Fruit fly (Drosophila melanogaster): ENCODE data around the gene Ugt35B1.

The Ugt35B1 gene

dm6 chr3R:11175308-11175707 is 5.3 kb upstream of the Ugt35B1 start, which contains the start of the genes Ugt304A1 and Ugt303A1:
Gene Ugt304A1, minus strand, starts transcription at chr3R:11175408.
Gene Ugt303A1, plus strand, starts transcription at chr3R:11175529.
- TF ChIP-seq cnc (optimal IDR thresholded peaks at IDR 0.05) (no peak), Hr96 (GFP tag; optimal IDR thresholded peaks at IDR 0.05) (no peak), CG33017 (tag; optimal IDR thresholded peaks at IDR 0.05) (no peak), cic (GFP tag; optimal IDR thresholded peaks at IDR 0.05) (peak; percentile 18)

dm6 chr3R:11173169-11173506 is 3.1 kb upstream of the Ugt35B1 start:
- TF ChIP-seq toe (GFP tag; optimal IDR thresholded peaks at IDR 0.05): no peak
- no peak for TF ChIP-seq Mnt (GFP tag; optimal IDR thresholded peaks at IDR 0.05)
- no peak for TF ChIP-seq cnc (optimal IDR thresholded peaks at IDR 0.05)
- TF ChIP-seq CG12768 (GFP tag; optimal IDR thresholded peaks at IDR 0.05): peak; percentile 42
- no peak for TF ChIP-seq CG5204 (GFP tag; optimal IDR thresholded peaks at IDR 0.05)
- TF ChIP-seq CG33017 (tag; optimal IDR thresholded peaks at IDR 0.05): peak; percentile 67
- no peak for TF ChIP-seq pad (GFP tag; optimal IDR thresholded peaks at IDR 0.05)
- peak; percentile 51 for TF ChIP-seq CG11617 (GFP tag; optimal IDR thresholded peaks at IDR 0.05)
- no peak for TF ChIP-seq CG1620 (GFP tag; optimal IDR thresholded peaks at IDR 0.05)
- no peak for TF ChIP-seq Hr96 (GFP tag; optimal IDR thresholded peaks at IDR 0.05)
- TF ChIP-seq Clk (GFP tag; optimal IDR thresholded peaks at IDR 0.05): no peak
- peak; percentile 14 for TF ChIP-seq tj (GFP tag; optimal IDR thresholded peaks at IDR 0.05)
- TF ChIP-seq cic (GFP tag; optimal IDR thresholded peaks at IDR 0.05): peak; percentile 74
- no peak for TF ChIP-seq Crg-1 (GFP tag; optimal IDR thresholded peaks at IDR 0.05)
- peak; percentile 58 for TF ChIP-seq kay (GFP tag; ENCODE audit: borderline replicate concordance)
- TF ChIP-seq ovo (GFP tag; optimal IDR thresholded peaks at IDR 0.05): no peak
- TF ChIP-seq CG14711 (tag; optimal IDR thresholded peaks at IDR 0.05): peak; percentile 45
- TF ChIP-seq CG7045 (GFP tag; optimal IDR thresholded peaks at IDR 0.05): peak; percentile 59
- TF ChIP-seq CG7101 (tag; optimal IDR thresholded peaks at IDR 0.05): peak; percentile 32

dm6 chr3R:11172460-11173168 is 2.6 kb upstream of the Ugt35B1 start, which contains the start of gene Ugt35A1:
Gene Ugt35A1, minus strand, starts transcription at chr3R:11172664.
- TF ChIP-seq pad (GFP tag; optimal IDR thresholded peaks at IDR 0.05): no peak
- TF ChIP-seq CG12768 (GFP tag; optimal IDR thresholded peaks at IDR 0.05): peak; percentile 3
- TF ChIP-seq CG11617 (GFP tag; optimal IDR thresholded peaks at IDR 0.05): no peak
- peak; percentile 92 for TF ChIP-seq kay (GFP tag; ENCODE audit: borderline replicate concordance)
- TF ChIP-seq CG5204 (GFP tag; optimal IDR thresholded peaks at IDR 0.05): no peak
- TF ChIP-seq tj (GFP tag; optimal IDR thresholded peaks at IDR 0.05): no peak
- no peak for TF ChIP-seq bab1 (GFP tag; optimal IDR thresholded peaks at IDR 0.05)

- TF ChIP-seq Mnt (GFP tag; optimal IDR thresholded peaks at IDR 0.05): no peak
- no peak for TF ChIP-seq CG33017 (tag; optimal IDR thresholded peaks at IDR 0.05)
- TF ChIP-seq CG7045 (GFP tag; optimal IDR thresholded peaks at IDR 0.05): no peak
- no peak for TF ChIP-seq CG11617 (GFP tag; optimal IDR thresholded peaks at IDR 0.05)
- TF ChIP-seq ovo (GFP tag; optimal IDR thresholded peaks at IDR 0.05): no peak
- no peak for TF ChIP-seq pad (GFP tag; optimal IDR thresholded peaks at IDR 0.05)
- no peak for TF ChIP-seq CG7101 (tag; optimal IDR thresholded peaks at IDR 0.05)
- no peak for TF ChIP-seq cic (GFP tag; optimal IDR thresholded peaks at IDR 0.05)
- TF ChIP-seq cnc (optimal IDR thresholded peaks at IDR 0.05): no peak
- TF ChIP-seq bab1 (GFP tag; optimal IDR thresholded peaks at IDR 0.05): no peak
- TF ChIP-seq Clk (GFP tag; optimal IDR thresholded peaks at IDR 0.05): no peak
Observed at dm6 chr3R:11167931-11168465, 2.0 kb downstream of the Ugt35B1 start, which contains the start of gene Ugt35E2. Gene Ugt35E2, minus strand, starts transcription at chr3R:11167981.

dm6 chr3R:11165974-11166373 is 4.1 kb downstream of the Ugt35B1 start, which contains the start of gene Ugt35E1:
Gene Ugt35E1, minus strand, starts transcription at chr3R:11166074.
- TF ChIP-seq CG7101 (tag; optimal IDR thresholded peaks at IDR 0.05): no peak
- no peak for TF ChIP-seq CG5204 (GFP tag; optimal IDR thresholded peaks at IDR 0.05)
- no peak for TF ChIP-seq ovo (GFP tag; optimal IDR thresholded peaks at IDR 0.05)
- no peak for TF ChIP-seq kay (GFP tag; ENCODE audit: borderline replicate concordance)
- no peak for TF ChIP-seq pad (GFP tag; optimal IDR thresholded peaks at IDR 0.05)
- no peak for TF ChIP-seq CG14711 (tag; optimal IDR thresholded peaks at IDR 0.05)
- TF ChIP-seq CG11617 (GFP tag; optimal IDR thresholded peaks at IDR 0.05): no peak
- no peak for TF ChIP-seq Crg-1 (GFP tag; optimal IDR thresholded peaks at IDR 0.05)
- no peak for TF ChIP-seq CG1620 (GFP tag; optimal IDR thresholded peaks at IDR 0.05)
- no peak for TF ChIP-seq cic (GFP tag; optimal IDR thresholded peaks at IDR 0.05)
- TF ChIP-seq CG7045 (GFP tag; optimal IDR thresholded peaks at IDR 0.05): no peak
- no peak for TF ChIP-seq CG33017 (tag; optimal IDR thresholded peaks at IDR 0.05)

- TF ChIP-seq CG33017 (tag; optimal IDR thresholded peaks at IDR 0.05): no peak
- TF ChIP-seq Clk (GFP tag; optimal IDR thresholded peaks at IDR 0.05): no peak
- no peak for TF ChIP-seq bab1 (GFP tag; optimal IDR thresholded peaks at IDR 0.05)
- no peak for TF ChIP-seq CG7101 (tag; optimal IDR thresholded peaks at IDR 0.05)
- TF ChIP-seq ovo (GFP tag; optimal IDR thresholded peaks at IDR 0.05): no peak
- TF ChIP-seq CG7045 (GFP tag; optimal IDR thresholded peaks at IDR 0.05): no peak
- TF ChIP-seq cnc (optimal IDR thresholded peaks at IDR 0.05): no peak
- no peak for TF ChIP-seq kay (GFP tag; ENCODE audit: borderline replicate concordance)
- TF ChIP-seq cic (GFP tag; optimal IDR thresholded peaks at IDR 0.05): no peak
- TF ChIP-seq tj (GFP tag; optimal IDR thresholded peaks at IDR 0.05): no peak
- TF ChIP-seq CG5204 (GFP tag; optimal IDR thresholded peaks at IDR 0.05): no peak
- no peak for TF ChIP-seq CG14711 (tag; optimal IDR thresholded peaks at IDR 0.05)
- no peak for TF ChIP-seq CG11617 (GFP tag; optimal IDR thresholded peaks at IDR 0.05)
- TF ChIP-seq Crg-1 (GFP tag; optimal IDR thresholded peaks at IDR 0.05): no peak
- TF ChIP-seq CG1620 (GFP tag; optimal IDR thresholded peaks at IDR 0.05): no peak
- no peak for TF ChIP-seq CG12768 (GFP tag; optimal IDR thresholded peaks at IDR 0.05)
- TF ChIP-seq Mnt (GFP tag; optimal IDR thresholded peaks at IDR 0.05): no peak
- TF ChIP-seq pad (GFP tag; optimal IDR thresholded peaks at IDR 0.05): no peak
Observed at dm6 chr3R:11160907-11161306, 9.1 kb downstream of the Ugt35B1 start, which contains the start of gene CG4757. Gene CG4757, plus strand, starts transcription at chr3R:11161207.
